Worm (Caenorhabditis elegans): ENCODE measurements around the gene K11D12.6.

Gene K11D12.6

DNA sequence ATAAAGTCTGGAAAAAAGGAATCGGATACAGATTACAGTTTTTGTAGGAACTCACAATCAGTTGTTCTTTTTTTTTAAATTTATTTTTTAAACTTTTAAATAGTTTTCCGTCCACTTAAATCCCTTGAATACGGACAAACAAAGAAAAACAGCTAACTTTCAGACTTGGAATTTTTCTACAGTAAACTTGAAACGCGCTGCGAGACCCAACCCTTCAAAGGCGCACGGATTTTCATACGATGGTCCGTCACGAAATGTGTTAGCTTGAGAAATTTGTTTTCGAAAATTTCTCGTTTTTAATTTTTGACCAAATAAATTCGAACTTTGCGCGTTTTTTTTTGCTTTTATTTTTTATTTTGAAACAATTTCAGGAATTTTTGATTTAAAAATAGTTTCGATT, 11.6 kb upstream of the K11D12.6 start (continued):
- no peak for TF ChIP-seq nhr-111 (GFP tag; optimal IDR thresholded peaks at IDR 0.05)
- no peak for TF ChIP-seq daf-19 (GFP tag; conservative IDR thresholded peaks at IDR 0.05)

DNA sequence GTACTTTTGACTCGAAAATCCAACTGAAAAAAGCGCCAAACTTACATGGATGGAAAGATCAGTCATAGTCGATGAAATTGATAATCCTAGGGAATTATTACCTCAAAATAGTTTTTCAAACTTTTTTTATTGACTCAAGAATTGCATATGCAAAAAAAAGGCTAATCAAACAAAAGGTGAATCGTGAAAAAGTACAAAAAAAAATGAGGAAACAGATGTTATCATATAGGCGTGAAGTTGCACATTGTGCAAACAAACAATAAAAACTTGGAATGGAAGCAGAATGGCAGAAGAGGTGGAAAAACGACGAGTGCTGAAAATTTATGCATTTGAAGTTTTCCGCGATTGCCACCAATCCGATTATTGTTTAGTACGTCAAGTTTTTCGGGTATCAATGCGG, 11.1 kb upstream of the K11D12.6 start, which contains the start of gene exc-14:
Gene exc-14 (minus strand): TSS at position 101 of the 400 bp plus-strand sequence.
- TF ChIP-seq arid-1 (GFP tag; conservative IDR thresholded peaks at IDR 0.05) = no peak

DNA sequence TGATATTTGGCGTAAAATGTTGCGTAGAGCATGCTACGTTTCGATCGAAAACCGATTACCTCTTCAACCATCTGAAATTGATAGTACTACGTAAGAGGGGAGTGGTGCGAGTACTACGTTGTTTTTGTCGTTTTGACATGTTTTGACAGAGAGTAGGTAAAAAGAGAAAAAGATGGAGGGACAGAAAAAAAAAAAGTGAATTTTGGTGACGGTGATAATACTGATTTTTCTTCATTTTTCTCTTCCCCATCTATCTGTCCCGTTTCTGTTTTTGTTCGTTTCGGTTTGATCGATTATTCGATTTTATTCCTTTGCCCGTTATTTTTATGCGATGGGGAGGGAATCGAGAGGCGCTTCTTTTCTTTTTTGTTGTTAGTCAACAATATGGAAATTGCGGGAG, 6.0 kb upstream of the K11D12.6 start, which contains the start of gene K11D12.8:
Gene K11D12.8 (minus strand): TSS at position 77 of the 400 bp plus-strand sequence.
- TF ChIP-seq ama-1 (optimal IDR thresholded peaks at IDR 0.05) (no peak), unc-62 (GFP tag; optimal IDR thresholded peaks at IDR 0.05 in 1 of 2) (peak in 1 of 2 experiments; percentile 77), unc-62 (tag; optimal IDR thresholded peaks at IDR 0.05) (no peak)

DNA sequence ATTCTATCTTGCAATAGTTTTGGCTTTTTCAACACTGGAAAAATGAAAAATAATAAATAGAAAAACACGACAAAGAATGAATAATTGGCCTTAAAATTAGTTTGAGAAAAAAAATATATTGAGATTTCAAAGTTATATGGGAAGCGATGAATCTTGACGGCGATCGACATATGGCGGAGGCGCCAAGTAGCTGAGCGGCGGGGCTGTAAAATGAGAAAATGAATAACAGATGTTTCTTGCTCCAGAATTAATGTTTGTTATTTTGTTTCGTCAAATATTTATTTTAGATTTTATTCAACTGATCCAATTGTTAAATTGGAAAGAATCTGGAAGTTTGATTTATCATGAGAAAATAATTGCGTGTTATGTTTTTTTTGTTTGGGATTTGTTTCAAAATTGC, 4.6 kb upstream of the K11D12.6 start, which contains the start of gene K11D12.11:
Gene K11D12.11 (minus strand): TSS at position 42 of the 400 bp plus-strand sequence.
- TF ChIP-seq hmg-1.1 (GFP tag; IDR thresholded peaks at IDR 0.05) = no peak
- no peak for TF ChIP-seq spr-3 (GFP tag; optimal IDR thresholded peaks at IDR 0.05)
- no peak for TF ChIP-seq zfp-3 (GFP tag; conservative IDR thresholded peaks at IDR 0.05)
- TF ChIP-seq ztf-11 (tag; optimal IDR thresholded peaks at IDR 0.05) = no peak
- no peak for TF ChIP-seq ZK337.2 (GFP tag; IDR thresholded peaks at IDR 0.05)
- TF ChIP-seq mxl-3 (GFP tag; optimal IDR thresholded peaks at IDR 0.05) = no peak
- TF ChIP-seq daf-19 (GFP tag; conservative IDR thresholded peaks at IDR 0.05) = no peak
- no peak for TF ChIP-seq ceh-20 (GFP tag; IDR thresholded peaks at IDR 0.05)
- TF ChIP-seq dve-1 (tag; optimal IDR thresholded peaks at IDR 0.05; ENCODE audit: insufficient read depth) = no peak
- TF ChIP-seq aha-1 (tag) = no peak
- no peak for TF ChIP-seq lsy-2 (tag; optimal IDR thresholded peaks at IDR 0.05)
- no peak for TF ChIP-seq hlh-11 (tag; optimal IDR thresholded peaks at IDR 0.05)
- TF ChIP-seq Y75B8A.6 (GFP tag; IDR thresholded peaks at IDR 0.05) = no peak
- no peak for TF ChIP-seq mep-1 (tag; optimal IDR thresholded peaks at IDR 0.05)
- no peak for TF ChIP-seq D1046.2 (GFP tag; IDR thresholded peaks at IDR 0.05)
- no peak for TF ChIP-seq Y105C5A.15 (GFP tag; IDR thresholded peaks at IDR 0.05)
- no peak for TF ChIP-seq tag-97 (GFP tag; IDR thresholded peaks at IDR 0.05)

DNA sequence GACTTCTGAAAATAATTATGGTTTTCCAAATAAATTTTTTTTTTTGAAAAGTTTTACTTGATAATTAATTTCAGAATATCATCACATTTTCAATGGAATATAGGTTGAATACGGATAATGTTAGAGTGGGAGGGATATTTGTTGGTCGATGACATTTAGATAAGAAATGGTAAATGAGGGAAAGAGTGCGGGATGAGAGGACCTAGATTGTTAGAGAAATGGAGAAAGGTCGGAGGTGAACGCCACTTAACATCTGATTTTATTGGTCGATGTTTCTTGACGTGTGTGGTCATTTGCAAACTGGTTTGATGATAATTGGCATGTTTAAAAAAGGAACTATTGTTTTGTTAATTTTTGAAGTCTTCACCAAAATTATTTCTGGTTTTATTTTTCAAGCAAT, 3.5 kb upstream of the K11D12.6 start:
- TF ChIP-seq unc-62 (GFP tag; optimal IDR thresholded peaks at IDR 0.05 in 1 of 2) = peak in 1 of 2 experiments; percentile 81
- TF ChIP-seq unc-62 (tag; optimal IDR thresholded peaks at IDR 0.05) = no peak
- TF ChIP-seq daf-12 (tag; optimal IDR thresholded peaks at IDR 0.05) = no peak

DNA sequence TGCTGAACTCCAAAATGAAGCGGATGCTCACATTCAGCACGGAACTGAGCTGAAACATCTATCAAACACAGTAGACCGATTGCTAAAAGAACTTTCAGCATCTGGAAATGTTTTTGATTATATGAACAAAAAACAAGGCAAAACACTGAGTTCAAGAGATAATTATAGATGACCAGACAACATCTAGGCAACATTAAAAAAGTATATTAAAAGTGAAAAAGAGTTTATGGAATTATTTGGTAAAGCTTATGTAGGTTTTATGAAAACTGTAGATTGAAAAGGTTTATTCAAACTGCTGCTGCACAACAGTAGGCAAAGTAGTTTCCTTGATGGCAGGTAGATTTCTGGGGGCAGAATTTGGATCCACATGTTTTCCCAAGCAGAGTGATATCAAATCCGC, 1.4 kb upstream of the K11D12.6 start, which contains the start of gene K11D12.7:
Gene K11D12.7 (minus strand): TSS at position 101 of the 400 bp plus-strand sequence.
- TF ChIP-seq set-16 (GFP tag; IDR thresholded peaks at IDR 0.05) = no peak
- no peak for TF ChIP-seq ces-1 (GFP tag; optimal IDR thresholded peaks at IDR 0.05)
- TF ChIP-seq dmd-6 (GFP tag; IDR thresholded peaks at IDR 0.05) = no peak
- no peak for TF ChIP-seq F37D6.2 (tag; optimal IDR thresholded peaks at IDR 0.05)

DNA sequence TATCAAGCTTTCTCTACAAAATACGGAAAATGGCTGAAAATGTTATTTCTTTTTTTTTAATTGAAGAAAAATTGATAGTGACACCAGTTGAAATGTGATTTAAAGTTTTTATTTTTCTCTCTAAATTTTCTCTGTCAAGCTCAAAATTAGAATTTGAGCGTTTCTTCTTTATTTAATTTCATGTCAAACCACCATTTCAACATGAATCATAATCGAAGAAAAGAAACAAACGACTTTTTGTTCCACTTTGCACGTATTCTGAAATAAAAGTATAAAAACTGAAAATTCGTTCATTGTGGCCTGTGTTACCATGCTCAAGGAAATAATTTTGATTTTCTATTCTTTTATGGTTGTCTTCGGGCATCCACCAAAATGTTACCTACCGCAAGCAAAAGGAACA, 1.9 kb downstream of the K11D12.6 start, which contains the start of gene K11D12.13:
Gene K11D12.13 (plus strand): TSS at position 301 of the 400 bp plus-strand sequence.
- TF ChIP-seq hlh-30 (tag; optimal IDR thresholded peaks at IDR 0.05; ENCODE audit: insufficient read depth) = no peak
- peak in 1 of 2 experiments; percentile 6 for TF ChIP-seq hif-1 (tag; optimal IDR thresholded peaks at IDR 0.05)
- TF ChIP-seq Y75B8A.6 (GFP tag; IDR thresholded peaks at IDR 0.05) = no peak

Data from whole organism, L4 larva.